Fruit fly (Drosophila melanogaster) whole organism, embryonic: ENCODE results near the gene HINT1.
A peak's percentile ranks its signal among the peaks of the same experiment; 100 is the strongest.

ENCODE experiments used
- CG10543 ChIP-seq: fragments of 200-800 bp; sonication (Bioruptor generic); optimal IDR thresholded peaks from 3 replicates; lab custom pipeline; 2017; ENCODE audit warnings: missing biosample characterization, mild to moderate bottlenecking, missing genetic modification characterization, moderate library complexity
- CG11247 ChIP-seq: fragments of 200-800 bp; sonication (Bioruptor generic); IDR thresholded peaks from 2 replicates; pipeline ENCODE4 v1.3.6; 2022; ENCODE audit warnings: missing biosample characterization, missing genetic modification characterization
- CG11504 ChIP-seq: fragments of 200-800 bp; sonication (Bioruptor generic); optimal IDR thresholded peaks from 3 replicates; lab custom pipeline; 2019; ENCODE audit warnings: missing biosample characterization, mild to moderate bottlenecking, missing genetic modification characterization, moderate library complexity
- CG12769 ChIP-seq: fragments of 200-800 bp; sonication (Bioruptor generic); optimal IDR thresholded peaks from 2 replicates; lab custom pipeline; 2019; ENCODE audit warnings: missing biosample characterization, mild to moderate bottlenecking, missing genetic modification characterization, moderate library complexity
- CG13287 ChIP-seq: fragments of 200-800 bp; sonication (Bioruptor generic); IDR thresholded peaks from 2 replicates; pipeline ENCODE4 v1.3.6; 2022; ENCODE audit warnings: missing biosample characterization, missing genetic modification characterization; ENCODE audit not compliant: partially characterized antibody
- CG14050 ChIP-seq: fragments of 200-800 bp; sonication (Bioruptor generic); IDR thresholded peaks from 3 replicates; pipeline ENCODE4 v1.3.6; 2022; ENCODE audit warnings: missing biosample characterization, missing genetic modification characterization
- CG14965 ChIP-seq: fragments of 200-800 bp; sonication (Bioruptor generic); optimal IDR thresholded peaks from 2 replicates; lab custom pipeline; 2016; ENCODE audit warnings: missing biosample characterization, missing genetic modification characterization, borderline replicate concordance
- CG18619 ChIP-seq: fragments of 200-800 bp; sonication (Bioruptor generic); optimal IDR thresholded peaks from 3 replicates; lab custom pipeline; 2017; ENCODE audit warnings: missing biosample characterization, mild to moderate bottlenecking, missing genetic modification characterization
- CG2120 ChIP-seq: fragments of 200-800 bp; sonication (Bioruptor generic); optimal IDR thresholded peaks from 3 replicates; lab custom pipeline; 2016; ENCODE audit warnings: missing biosample characterization, missing genetic modification characterization
- CG32532 ChIP-seq: fragments of 200-800 bp; sonication (Bioruptor generic); IDR thresholded peaks from 2 replicates; pipeline ENCODE4 v1.3.6; 2022; ENCODE audit warnings: missing biosample characterization, missing genetic modification characterization
- CG34376 ChIP-seq: fragments of 200-800 bp; sonication (Bioruptor generic); optimal IDR thresholded peaks from 2 replicates; lab custom pipeline; 2018; ENCODE audit warnings: missing biosample characterization, mild to moderate bottlenecking, missing genetic modification characterization
- CG5180 ChIP-seq: fragments of 200-800 bp; sonication (Bioruptor generic); optimal IDR thresholded peaks from 3 replicates; lab custom pipeline; 2017; ENCODE audit warnings: missing biosample characterization, missing genetic modification characterization, mild to moderate bottlenecking, moderate library complexity, missing genetic modification reagents
- CG6175 ChIP-seq: fragments of 200-800 bp; sonication (Bioruptor generic); IDR thresholded peaks from 3 replicates; pipeline ENCODE4 v1.3.6; 2022; ENCODE audit warnings: missing biosample characterization, missing genetic modification characterization
- CG6791 ChIP-seq: fragments of 200-800 bp; sonication (Bioruptor generic); IDR thresholded peaks from 3 replicates; pipeline ENCODE4 v1.3.6; 2022; ENCODE audit warnings: missing biosample characterization, missing genetic modification characterization; ENCODE audit not compliant: partially characterized antibody
- Deaf1 ChIP-seq: fragments of 200-800 bp; optimal IDR thresholded peaks from 3 replicates; lab custom pipeline; 2019; ENCODE audit warnings: missing biosample characterization, mild to moderate bottlenecking, missing genetic modification characterization, moderate library complexity
- Drgx ChIP-seq: fragments of 200-800 bp; sonication (Bioruptor generic); IDR thresholded peaks from 2 replicates; pipeline ENCODE4 v1.3.6; 2022; ENCODE audit warnings: missing biosample characterization, missing genetic modification characterization
- HmgZ ChIP-seq: fragments of 200-800 bp; sonication (Bioruptor generic); optimal IDR thresholded peaks from 2 replicates; lab custom pipeline; 2018; ENCODE audit warnings: missing biosample characterization, mild to moderate bottlenecking, missing genetic modification characterization
- Jarid2 ChIP-seq: fragments of 200-800 bp; sonication (Bioruptor generic); optimal IDR thresholded peaks from 3 replicates; lab custom pipeline; 2017; ENCODE audit warnings: mild to moderate bottlenecking, missing biosample characterization, missing genetic modification reagents, missing genetic modification characterization
- Nf-YB ChIP-seq: fragments of 200-800 bp; sonication (Bioruptor generic); optimal IDR thresholded peaks from 3 replicates; lab custom pipeline; 2019; ENCODE audit warnings: missing biosample characterization, mild to moderate bottlenecking, missing genetic modification characterization, moderate library complexity
- Nf-YC ChIP-seq: fragments of 200-800 bp; optimal IDR thresholded peaks from 3 replicates; lab custom pipeline; 2019; ENCODE audit warnings: missing biosample characterization, mild to moderate bottlenecking, missing genetic modification characterization, moderate library complexity
- Pdp1 ChIP-seq, 2 experiments: fragments of 200-800 bp; sonication (Bioruptor generic); optimal IDR thresholded peaks; 3 replicates each; lab custom pipeline; 2016; ENCODE audit warnings: missing biosample characterization in 2 of 2, missing genetic modification characterization in 2 of 2, mild to moderate bottlenecking in 1 of 2, moderate library complexity in 1 of 2
- Sox100B ChIP-seq: fragments of 200-800 bp; sonication (Bioruptor generic); optimal IDR thresholded peaks from 3 replicates; lab custom pipeline; 2018; ENCODE audit warnings: missing biosample characterization, mild to moderate bottlenecking, missing genetic modification characterization
- amos ChIP-seq: fragments of 200-800 bp; sonication (Bioruptor generic); IDR thresholded peaks from 2 replicates; pipeline ENCODE4 v1.3.6; 2022; ENCODE audit warnings: missing biosample characterization, missing genetic modification characterization; ENCODE audit not compliant: partially characterized antibody
- bab2 ChIP-seq: fragments of 200-800 bp; sonication (Bioruptor generic); optimal IDR thresholded peaks from 2 replicates; lab custom pipeline; 2016; ENCODE audit warnings: missing biosample characterization, missing genetic modification characterization
- cad ChIP-seq: fragments of >200 bp; optimal IDR thresholded peaks from 2 replicates; lab custom pipeline; 2017; ENCODE audit warnings: missing biosample characterization, missing genetic modification characterization
- caup ChIP-seq: fragments of 200-800 bp; sonication (Bioruptor generic); optimal IDR thresholded peaks from 3 replicates; lab custom pipeline; 2017; ENCODE audit warnings: missing biosample characterization, mild to moderate bottlenecking, missing genetic modification characterization, moderate library complexity; ENCODE audit not compliant: severe bottlenecking
- dmrt99B ChIP-seq: fragments of 200-800 bp; sonication (Bioruptor generic); optimal IDR thresholded peaks from 2 replicates; lab custom pipeline; 2018; ENCODE audit warnings: missing biosample characterization, mild to moderate bottlenecking, missing genetic modification characterization, moderate library complexity
- ftz-f1 ChIP-seq: fragments of 200-800 bp; sonication (Bioruptor generic); optimal IDR thresholded peaks from 2 replicates; lab custom pipeline; 2016; ENCODE audit warnings: missing biosample characterization, missing genetic modification characterization
- fu2 ChIP-seq: fragments of 200-800 bp; sonication (Bioruptor generic); optimal IDR thresholded peaks from 2 replicates; lab custom pipeline; 2016; ENCODE audit warnings: missing biosample characterization, missing genetic modification characterization
- gro ChIP-seq: fragments of 200-800 bp; sonication (Bioruptor generic); optimal IDR thresholded peaks from 2 replicates; lab custom pipeline; 2016; ENCODE audit warnings: missing biosample characterization, missing genetic modification characterization
- kah ChIP-seq: fragments of 200-800 bp; sonication (Bioruptor generic); optimal IDR thresholded peaks from 2 replicates; lab custom pipeline; 2018; ENCODE audit warnings: missing biosample characterization, mild to moderate bottlenecking, missing genetic modification characterization
- knrl ChIP-seq: fragments of 200-800 bp; sonication (Bioruptor generic); IDR thresholded peaks from 3 replicates; pipeline ENCODE4 v1.3.6; 2022; ENCODE audit warnings: missing biosample characterization, missing genetic modification characterization; ENCODE audit not compliant: partially characterized antibody
- lab ChIP-seq: fragments of 200-800 bp; sonication (Bioruptor generic); optimal IDR thresholded peaks from 3 replicates; lab custom pipeline; 2017; ENCODE audit warnings: missing biosample characterization, missing genetic modification characterization, mild to moderate bottlenecking, moderate library complexity, missing genetic modification reagents
- nerfin-2 ChIP-seq: fragments of 200-800 bp; sonication (Bioruptor generic); IDR thresholded peaks from 2 replicates; pipeline ENCODE4 v1.3.6; 2022; ENCODE audit warnings: missing biosample characterization, missing genetic modification characterization; ENCODE audit not compliant: partially characterized antibody
- nom ChIP-seq: fragments of 200-800 bp; sonication (Bioruptor generic); optimal IDR thresholded peaks from 2 replicates; lab custom pipeline; 2017; ENCODE audit warnings: missing biosample characterization, missing genetic modification characterization, mild to moderate bottlenecking, moderate library complexity, missing genetic modification reagents
- p53 ChIP-seq: fragments of 200-800 bp; sonication (Bioruptor generic); optimal IDR thresholded peaks from 2 replicates; lab custom pipeline; 2016; ENCODE audit warnings: missing biosample characterization, missing genetic modification characterization
- pan ChIP-seq, 4 experiments: fragments of >200 bp in 3 of 4; fragments of 200-800 bp in 1 of 4; sonication (Bioruptor generic) in 1 of 4; optimal IDR thresholded peaks in 3 of 4; IDR thresholded peaks in 1 of 4; 2 replicates each; pipeline versions ENCODE4 v1.3.6 to Lab custom; 2017 to 2022; ENCODE audit warnings: missing biosample characterization in 2 of 4, missing genetic modification characterization in 2 of 4, mixed read lengths in 1 of 4
- pho ChIP-seq: fragments of 200-800 bp; sonication (Bioruptor generic); optimal IDR thresholded peaks from 2 replicates; lab custom pipeline; 2016; ENCODE audit warnings: missing biosample characterization, missing genetic modification characterization
- schlank ChIP-seq: fragments of 200-800 bp; sonication (Bioruptor generic); optimal IDR thresholded peaks from 2 replicates; lab custom pipeline; 2018; ENCODE audit warnings: missing biosample characterization, mild to moderate bottlenecking, missing genetic modification characterization
- seq ChIP-seq: fragments of 200-800 bp; sonication (Bioruptor generic); IDR thresholded peaks from 2 replicates; pipeline ENCODE4 v1.3.6; 2022; ENCODE audit warnings: missing biosample characterization, missing genetic modification characterization
- sug ChIP-seq: fragments of 200-800 bp; optimal IDR thresholded peaks from 2 replicates; lab custom pipeline; 2019; ENCODE audit warnings: missing biosample characterization, mild to moderate bottlenecking, missing genetic modification characterization, moderate library complexity
- tio ChIP-seq: fragments of 200-800 bp; sonication (Bioruptor generic); optimal IDR thresholded peaks from 2 replicates; lab custom pipeline; 2017; ENCODE audit warnings: missing biosample characterization, missing genetic modification characterization, inconsistent platforms
- ttk ChIP-seq: fragments of 200-800 bp; sonication (Bioruptor generic); IDR thresholded peaks from 2 replicates; pipeline ENCODE4 v2.1.2; 2022; ENCODE audit warnings: missing biosample characterization, missing genetic modification characterization
- usp ChIP-seq: fragments of >200 bp; optimal IDR thresholded peaks from 2 replicates; lab custom pipeline; 2017; ENCODE audit warnings: missing biosample characterization, missing genetic modification characterization
- wdn ChIP-seq: fragments of 200-800 bp; sonication (Bioruptor generic); IDR thresholded peaks from 2 replicates; pipeline ENCODE4 v1.3.6; 2022; ENCODE audit warnings: missing biosample characterization, missing genetic modification characterization
- z ChIP-seq: fragments of 200-800 bp; sonication (Bioruptor generic); IDR thresholded peaks from 3 replicates; pipeline ENCODE4 v1.3.6; 2022; ENCODE audit warnings: missing biosample characterization, missing genetic modification characterization
- zfh1 ChIP-seq: fragments of 200-800 bp; sonication (Bioruptor generic); IDR thresholded peaks from 3 replicates; pipeline ENCODE4 v1.3.6; 2022; ENCODE audit warnings: missing biosample characterization, missing genetic modification characterization

HINT1 gene

dm6 chr2L:2808038-2808699 lies 38.2 kb downstream of the HINT1 start (continued):
- TF ChIP-seq schlank (tag; lab: Kevin White, UChicago) (no peak), ttk (GFP tag; lab: Robert Waterston, UW) (no peak), knrl (GFP tag; lab: Robert Waterston, UW) (0 out of 3 replicates have a peak, but pooled peaks have one; percentile 21), CG11247 (no peak), lab (GFP tag; lab: Kevin White, UChicago) (peak; percentile 75), kah (GFP tag; lab: Kevin White, UChicago) (no peak), fu2 (no peak), Nf-YB (GFP tag; lab: Kevin White, UChicago) (peak; percentile 44), nom (GFP tag; lab: Kevin White, UChicago) (no peak), CG10543 (GFP tag; lab: Kevin White, UChicago) (peak; percentile 4), CG13287 (peak; percentile 37; the same call in 1 of the 2 replicates), CG6175 (GFP tag; lab: Robert Waterston, UW) (0 out of 3 replicates have a peak, but pooled peaks have one; percentile 15), usp (GFP tag; lab: Kevin White, UChicago) (no peak), Pdp1 (GFP tag; optimal IDR thresholded peaks at IDR 0.05; lab: Kevin White, UChicago) (peak in 1 of 2 experiments; percentile 33), Jarid2 (peak; percentile 56), amos (peak; percentile 13; the same call in 1 of the 2 replicates), CG32532 (GFP tag; lab: Robert Waterston, UW) (peak; percentile 21; the same call in 1 of the 2 replicates), CG14050 (GFP tag; lab: Robert Waterston, UW) (peak; percentile 56; the same call in 2 of the 3 replicates), p53 (GFP tag; lab: Kevin White, UChicago) (no peak), CG6791 (0 out of 3 replicates have a peak, but pooled peaks have one; percentile 25), sug (tag; lab: Kevin White, UChicago) (peak; percentile 90), CG2120 (GFP tag; lab: Kevin White, UChicago) (no peak), dmrt99B (tag; lab: Kevin White, UChicago) (no peak), Deaf1 (peak; percentile 99), caup (GFP tag; lab: Kevin White, UChicago) (peak; percentile 17), CG34376 (peak; percentile 42), nerfin-2 (no peak), cad (peak; percentile 73), pho (GFP tag; lab: Kevin White, UChicago) (no peak), Sox100B (GFP tag; lab: Kevin White, UChicago) (no peak), CG5180 (GFP tag; lab: Kevin White, UChicago) (peak; percentile 95), gro (no peak), CG11504 (no peak)

dm6 chr2L:2810831-2811230 lies 40.9 kb downstream of the HINT1 start:
- TF ChIP-seq CG12769 (tag; lab: Kevin White, UChicago) (no peak), CG18619 (GFP tag; lab: Kevin White, UChicago) (no peak), Drgx (no peak), pan (optimal IDR thresholded peaks at IDR 0.05; lab: Kevin White, UChicago) (no peak), pan (GFP tag; optimal IDR thresholded peaks at IDR 0.05 in 1 of 2, IDR thresholded peaks at IDR 0.05 in 1 of 2) (no peak), wdn (no peak), tio (no peak), seq (no peak), Nf-YC (tag; lab: Kevin White, UChicago) (no peak), zfh1 (GFP tag; lab: Robert Waterston, UW) (no peak), ftz-f1 (GFP tag; lab: Kevin White, UChicago) (no peak), z (no peak), bab2 (GFP tag; lab: Kevin White, UChicago) (no peak), CG14965 (GFP tag; lab: Kevin White, UChicago) (no peak), HmgZ (tag; lab: Kevin White, UChicago) (no peak)
- TF ChIP-seq, all 482 proteins: peak for 0
